Worm (Caenorhabditis elegans): Measurements from ENCODE around the gene ZK652.8.

- TF ChIP-seq ama-1 (optimal IDR thresholded peaks at IDR 0.05) (no peak), ceh-36 (tag; optimal IDR thresholded peaks at IDR 0.05) (no peak), flt-1 (GFP tag; IDR thresholded peaks at IDR 0.05) (no peak), ceh-13 (GFP tag; optimal IDR thresholded peaks at IDR 0.05) (no peak), hmbx-1 (tag; optimal IDR thresholded peaks at IDR 0.05) (no peak), sea-1 (GFP tag; conservative IDR thresholded peaks at IDR 0.05) (no peak), tbx-11 (GFP tag; IDR thresholded peaks at IDR 0.05) (no peak), aly-1 (tag; optimal IDR thresholded peaks at IDR 0.05) (no peak), scrt-1 (GFP tag; IDR thresholded peaks at IDR 0.05) (no peak), hmg-4 (GFP tag; optimal IDR thresholded peaks at IDR 0.05) (no peak), ets-7 (tag; optimal IDR thresholded peaks at IDR 0.05) (no peak), tbx-37 (GFP tag; conservative IDR thresholded peaks at IDR 0.05) (0 out of 2 replicates have a peak, but pooled peaks have one; percentile 14), tra-4 (tag; optimal IDR thresholded peaks at IDR 0.05) (no peak)
Measured at ce11 chrIII:7858407-7859029, 15.1 kb upstream of the ZK652.8 start, which contains the start of the genes coq-5 and ufm-1.

Data from whole organism, early embryonic.